Worm (Caenorhabditis elegans): ENCODE data around the gene des-2.

The des-2 gene

ce11 chrV:11436407-11436806 is 14.9 kb upstream of the des-2 start:
- TF ChIP-seq athp-1 (tag; optimal IDR thresholded peaks at IDR 0.05) (no peak), C17E4.6 (GFP tag; IDR thresholded peaks at IDR 0.05) (no peak), ztf-28 (GFP tag; IDR thresholded peaks at IDR 0.05) (no peak), attf-5 (GFP tag; optimal IDR thresholded peaks at IDR 0.05) (no peak), madf-8 (GFP tag; conservative IDR thresholded peaks at IDR 0.05) (no peak)

DNA sequence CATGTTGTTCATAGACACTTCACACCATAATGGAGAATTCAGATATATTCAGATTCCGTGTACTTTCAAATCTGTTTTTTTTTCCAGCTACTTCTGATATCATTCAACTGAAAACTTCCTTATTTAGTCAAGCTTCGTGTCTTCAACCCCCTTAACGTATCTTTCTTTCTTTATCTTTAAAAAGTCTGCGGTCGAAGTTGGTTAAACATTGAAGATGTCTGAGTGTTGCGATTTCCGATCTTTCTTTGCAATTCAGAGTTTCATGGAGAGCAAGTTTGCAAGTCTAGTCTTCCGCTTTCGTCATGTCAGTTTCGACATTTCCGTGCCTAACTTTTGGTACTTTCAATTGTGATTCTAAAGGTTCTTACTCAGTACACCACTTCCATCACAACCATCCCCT is 13.7 kb upstream of the des-2 start:
- no peak for TF ChIP-seq Y56A3A.18 (GFP tag; IDR thresholded peaks at IDR 0.05)
- no peak for TF ChIP-seq sdz-38 (tag; optimal IDR thresholded peaks at IDR 0.05)
- no peak for TF ChIP-seq snpc-4 (GFP tag; optimal IDR thresholded peaks at IDR 0.05)
- no peak for TF ChIP-seq snpc-4 (tag; optimal IDR thresholded peaks at IDR 0.05)
- no peak for TF ChIP-seq cebp-1 (GFP tag; IDR thresholded peaks at IDR 0.05)
- TF ChIP-seq cebp-1 (tag; optimal IDR thresholded peaks at IDR 0.05): no peak
- no peak for TF ChIP-seq ztf-26 (tag; optimal IDR thresholded peaks at IDR 0.05)
- no peak for TF ChIP-seq mes-4 (tag; optimal IDR thresholded peaks at IDR 0.05)
- TF ChIP-seq pbrm-1 (GFP tag; IDR thresholded peaks at IDR 0.05): no peak
- TF ChIP-seq mxl-1 (tag; optimal IDR thresholded peaks at IDR 0.05): no peak
- no peak for TF ChIP-seq cebp-2 (GFP tag; IDR thresholded peaks at IDR 0.05)
- TF ChIP-seq hmg-20 (GFP tag; IDR thresholded peaks at IDR 0.05): no peak
- TF ChIP-seq nfyb-1 (GFP tag; IDR thresholded peaks at IDR 0.05): no peak
- TF ChIP-seq egrh-3 (GFP tag; IDR thresholded peaks at IDR 0.05): no peak
- TF ChIP-seq lin-54 (GFP tag; optimal IDR thresholded peaks at IDR 0.05): no peak
- TF ChIP-seq nfya-1 (tag; optimal IDR thresholded peaks at IDR 0.05; ENCODE audit: borderline replicate concordance, insufficient read depth): no peak

- TF ChIP-seq F37B4.10 (GFP tag; IDR thresholded peaks at IDR 0.05) (no peak), B0261.1 (tag; optimal IDR thresholded peaks at IDR 0.05) (no peak), C17E4.6 (GFP tag; IDR thresholded peaks at IDR 0.05) (no peak), ceh-40 (GFP tag; IDR thresholded peaks at IDR 0.05) (no peak), somi-1 (GFP tag; optimal IDR thresholded peaks at IDR 0.05) (no peak), egl-18 (GFP tag; IDR thresholded peaks at IDR 0.05) (no peak), attf-5 (GFP tag; optimal IDR thresholded peaks at IDR 0.05) (no peak), lsl-1 (GFP tag; optimal IDR thresholded peaks at IDR 0.05) (no peak), ama-1 (optimal IDR thresholded peaks at IDR 0.05) (no peak), ama-1 (GFP tag; optimal IDR thresholded peaks at IDR 0.05) (no peak), aptf-3 (GFP tag; IDR thresholded peaks at IDR 0.05) (no peak), F33H1.4 (GFP tag; IDR thresholded peaks at IDR 0.05) (no peak), sea-2 (GFP tag; IDR thresholded peaks at IDR 0.05) (no peak), ztf-6 (GFP tag; IDR thresholded peaks at IDR 0.05) (no peak), F57C9.4 (tag; optimal IDR thresholded peaks at IDR 0.05) (no peak), F52B5.7 (tag; optimal IDR thresholded peaks at IDR 0.05) (no peak), unc-62 (GFP tag; optimal IDR thresholded peaks at IDR 0.05) (no peak), tlf-1 (GFP tag; optimal IDR thresholded peaks at IDR 0.05) (no peak), ekl-4 (GFP tag; IDR thresholded peaks at IDR 0.05) (no peak), hlh-12 (tag; optimal IDR thresholded peaks at IDR 0.05) (no peak), rpc-1 (optimal IDR thresholded peaks at IDR 0.05) (no peak), rpc-1 (tag; optimal IDR thresholded peaks at IDR 0.05) (no peak)
Observed at ce11 chrV:11430823-11431222, 9.3 kb upstream of the des-2 start.
